Fruit fly (Drosophila melanogaster) whole organism, embryonic: ENCODE measurements around the gene CG1986.

Experiments used
- Blimp-1 ChIP-seq: fragments of 200-800 bp; sonication (Bioruptor generic); optimal IDR thresholded peaks from 3 replicates; lab custom pipeline; 2018; ENCODE audit warnings: missing biosample characterization, missing genetic modification characterization, mild to moderate bottlenecking, moderate library complexity, missing genetic modification reagents
- CG2889 ChIP-seq: fragments of 200-800 bp; sonication (Bioruptor generic); IDR thresholded peaks from 3 replicates; pipeline ENCODE4 v1.3.6; 2022; ENCODE audit warnings: missing biosample characterization, missing genetic modification characterization
- CG32767 ChIP-seq: fragments of 200-800 bp; sonication (Bioruptor generic); IDR thresholded peaks from 2 replicates; pipeline ENCODE4 v1.3.6; 2022; ENCODE audit warnings: missing biosample characterization, missing genetic modification characterization
- CG3726 ChIP-seq: fragments of 200-800 bp; sonication (Bioruptor generic); IDR thresholded peaks from 3 replicates; pipeline ENCODE4, ENCODE4 v1.3.6; 2022; ENCODE audit warnings: missing biosample characterization, missing genetic modification characterization
- Dll ChIP-seq: fragments of 200-800 bp; sonication (Bioruptor generic); IDR thresholded peaks from 4 replicates; pipeline ENCODE4 v1.3.6; 2022; ENCODE audit warnings: missing biosample characterization, missing genetic modification characterization; ENCODE audit not compliant: partially characterized antibody
- Gsc ChIP-seq: fragments of 200-800 bp; sonication (Bioruptor generic); IDR thresholded peaks from 2 replicates; pipeline ENCODE4 v1.3.6; 2022; ENCODE audit warnings: missing biosample characterization, missing genetic modification characterization
- emc ChIP-seq: fragments of 200-800 bp; sonication (Bioruptor generic); optimal IDR thresholded peaks from 2 replicates; lab custom pipeline; 2016; ENCODE audit warnings: missing biosample characterization, missing genetic modification characterization
- oc ChIP-seq: fragments of 200-800 bp; sonication (Bioruptor generic); optimal IDR thresholded peaks from 2 replicates; lab custom pipeline; 2018; ENCODE audit warnings: missing biosample characterization, mild to moderate bottlenecking, missing genetic modification characterization, moderate library complexity
- slp2 ChIP-seq: fragments of 200-800 bp; sonication (Bioruptor generic); optimal IDR thresholded peaks from 2 replicates; lab custom pipeline; 2016; ENCODE audit warnings: missing biosample characterization, missing genetic modification characterization
- ttk ChIP-seq: fragments of 200-800 bp; sonication (Bioruptor generic); IDR thresholded peaks from 2 replicates; pipeline ENCODE4 v2.1.2; 2022; ENCODE audit warnings: missing biosample characterization, missing genetic modification characterization

DNA sequence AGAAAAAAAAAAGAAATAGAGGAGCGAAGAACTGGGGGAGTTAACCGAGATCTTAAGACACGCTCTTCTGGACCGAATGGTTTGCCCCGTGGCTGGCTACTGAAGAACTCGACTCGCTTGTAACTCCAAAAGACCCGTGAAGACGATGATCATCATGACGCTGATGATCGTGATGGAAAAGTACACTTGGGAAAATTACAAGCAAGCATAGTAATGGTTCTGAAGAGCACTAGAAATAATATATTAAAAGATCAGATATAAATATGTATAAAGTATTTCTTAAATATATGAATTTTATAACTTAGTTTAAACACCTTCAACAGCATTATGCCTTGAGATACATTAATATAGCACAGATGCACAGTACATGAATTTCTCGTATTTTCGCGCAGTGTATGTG is at the start of gene CG1986:
- TF ChIP-seq Gsc (GFP tag; lab: Robert Waterston, UW): no peak
- no peak for TF ChIP-seq oc (tag; lab: Kevin White, UChicago)
- TF ChIP-seq Blimp-1 (GFP tag; lab: Kevin White, UChicago): no peak
- no peak for TF ChIP-seq CG3726
- no peak for TF ChIP-seq CG32767 (GFP tag; lab: Robert Waterston, UW)
- TF ChIP-seq slp2 (GFP tag; lab: Kevin White, UChicago): no peak
- no peak for TF ChIP-seq Dll (GFP tag; lab: Robert Waterston, UW)
- no peak for TF ChIP-seq emc (GFP tag; lab: Kevin White, UChicago)
- TF ChIP-seq ttk: no peak
- TF ChIP-seq CG2889 (GFP tag; lab: Robert Waterston, UW): no peak
